Worm (Caenorhabditis elegans): ENCODE measurements around the gene T25B6.5.

DNA sequence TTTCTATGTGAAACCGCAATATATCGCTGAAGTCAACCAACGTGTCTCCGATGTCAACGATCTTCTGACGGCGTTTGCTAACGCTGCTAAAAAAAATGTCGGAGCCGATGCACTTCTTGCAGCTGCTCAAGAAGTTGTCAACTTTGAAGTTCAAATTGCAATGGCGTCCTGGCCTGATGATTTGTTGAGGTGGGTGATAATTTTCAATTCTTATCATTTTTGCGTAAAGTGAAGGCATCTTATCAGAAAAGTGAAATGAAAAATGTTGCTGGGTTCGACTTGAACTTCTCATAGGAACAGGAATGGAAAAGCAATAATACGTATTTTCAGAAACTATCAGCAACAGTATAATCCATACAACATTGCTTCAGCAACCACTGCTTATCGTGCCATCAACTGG is 14.7 kb upstream of the T25B6.5 start:
- no peak for TF ChIP-seq nhr-76 (tag; optimal IDR thresholded peaks at IDR 0.05)
- no peak for TF ChIP-seq zag-1 (tag; optimal IDR thresholded peaks at IDR 0.05)
- TF ChIP-seq lin-39 (tag; optimal IDR thresholded peaks at IDR 0.05), result no peak

Data from whole organism, L3 larva.